Fruit fly (Drosophila melanogaster) whole organism, embryonic: ENCODE data around the gene CG34251.
A peak's percentile ranks its signal among the peaks of the same experiment; 100 is the strongest.

Experiments used
- ATbp ChIP-seq: fragments of 200-800 bp; sonication (Bioruptor generic); optimal IDR thresholded peaks from 2 replicates; lab custom pipeline; 2017; ENCODE audit warnings: missing biosample characterization, mild to moderate bottlenecking, missing genetic modification characterization, missing genetic modification reagents
- Asciz ChIP-seq: fragments of 200-800 bp; sonication (Bioruptor generic); optimal IDR thresholded peaks from 2 replicates; lab custom pipeline; 2017; ENCODE audit warnings: missing biosample characterization, mild to moderate bottlenecking, missing genetic modification characterization, missing genetic modification reagents
- Blimp-1 ChIP-seq: fragments of 200-800 bp; sonication (Bioruptor generic); optimal IDR thresholded peaks from 3 replicates; lab custom pipeline; 2018; ENCODE audit warnings: missing biosample characterization, missing genetic modification characterization, mild to moderate bottlenecking, moderate library complexity, missing genetic modification reagents
- Bteb2 ChIP-seq: fragments of 200-800 bp; sonication (Bioruptor generic); optimal IDR thresholded peaks from 2 replicates; lab custom pipeline; 2016; ENCODE audit warnings: missing biosample characterization, missing genetic modification characterization
- CG10147 ChIP-seq: fragments of 200-800 bp; sonication (Bioruptor generic); optimal IDR thresholded peaks from 2 replicates; lab custom pipeline; 2019; ENCODE audit warnings: missing biosample characterization, mild to moderate bottlenecking, missing genetic modification characterization, moderate library complexity
- CG11093 ChIP-seq: fragments of 200-800 bp; sonication (Bioruptor generic); IDR thresholded peaks from 3 replicates; pipeline ENCODE4 v1.3.6; 2022; ENCODE audit warnings: missing biosample characterization, missing genetic modification characterization
- CG12155 ChIP-seq: fragments of 200-800 bp; sonication (Bioruptor generic); optimal IDR thresholded peaks from 3 replicates; lab custom pipeline; 2016; ENCODE audit warnings: missing biosample characterization, missing genetic modification characterization
- CG13123 ChIP-seq: fragments of 200-800 bp; sonication (Bioruptor generic); optimal IDR thresholded peaks from 2 replicates; lab custom pipeline; 2016; ENCODE audit warnings: missing biosample characterization, missing genetic modification characterization
- CG13287 ChIP-seq: fragments of 200-800 bp; sonication (Bioruptor generic); IDR thresholded peaks from 2 replicates; pipeline ENCODE4 v1.3.6; 2022; ENCODE audit warnings: missing biosample characterization, missing genetic modification characterization; ENCODE audit not compliant: partially characterized antibody
- CG14441 ChIP-seq: fragments of 200-800 bp; sonication (Bioruptor generic); IDR thresholded peaks from 2 replicates; pipeline ENCODE4 v1.3.6; 2022; ENCODE audit warnings: missing biosample characterization, missing genetic modification characterization
- CG15011 ChIP-seq: fragments of 200-800 bp; sonication (Bioruptor generic); optimal IDR thresholded peaks from 3 replicates; lab custom pipeline; 2018; ENCODE audit warnings: missing biosample characterization, mild to moderate bottlenecking, missing genetic modification characterization
- CG15073 ChIP-seq: fragments of 200-800 bp; sonication (Bioruptor generic); optimal IDR thresholded peaks from 2 replicates; lab custom pipeline; 2016; ENCODE audit warnings: missing biosample characterization, missing genetic modification characterization
- CG15479 ChIP-seq: fragments of 200-800 bp; sonication (Bioruptor generic); optimal IDR thresholded peaks from 3 replicates; lab custom pipeline; 2019; ENCODE audit warnings: missing biosample characterization, mild to moderate bottlenecking, missing genetic modification characterization, moderate library complexity
- CG1603 ChIP-seq: fragments of 200-800 bp; sonication (Bioruptor generic); optimal IDR thresholded peaks from 2 replicates; lab custom pipeline; 2019; ENCODE audit warnings: missing biosample characterization, mild to moderate bottlenecking, missing genetic modification characterization, moderate library complexity
- CG16863 ChIP-seq: fragments of 200-800 bp; sonication (Bioruptor generic); optimal IDR thresholded peaks from 3 replicates; lab custom pipeline; 2016; ENCODE audit warnings: missing biosample characterization, missing genetic modification characterization
- CG17612 ChIP-seq: fragments of 200-800 bp; sonication (Bioruptor generic); IDR thresholded peaks from 2 replicates; pipeline ENCODE4 v1.3.6; 2022; ENCODE audit warnings: missing biosample characterization, missing genetic modification characterization
- CG17912 ChIP-seq: fragments of 200-800 bp; sonication (Bioruptor generic); optimal IDR thresholded peaks from 2 replicates; lab custom pipeline; 2018; ENCODE audit warnings: missing biosample characterization, mild to moderate bottlenecking, missing genetic modification characterization
- CG2678 ChIP-seq: fragments of 200-800 bp; sonication (Bioruptor generic); optimal IDR thresholded peaks from 3 replicates; lab custom pipeline; 2019; ENCODE audit warnings: missing biosample characterization, mild to moderate bottlenecking, missing genetic modification characterization, moderate library complexity
- CG32772 ChIP-seq: fragments of 200-800 bp; sonication (Bioruptor generic); IDR thresholded peaks from 2 replicates; pipeline ENCODE4 v1.3.6; 2022; ENCODE audit warnings: missing biosample characterization, missing genetic modification characterization
- CG9609 ChIP-seq: fragments of 200-800 bp; sonication (Bioruptor generic); optimal IDR thresholded peaks from 3 replicates; lab custom pipeline; 2016; ENCODE audit warnings: missing biosample characterization, missing genetic modification characterization
- CTCF ChIP-seq: fragments of 200-800 bp; sonication (Bioruptor generic); optimal IDR thresholded peaks from 2 replicates; lab custom pipeline; 2017; ENCODE audit warnings: missing biosample characterization, mild to moderate bottlenecking, missing genetic modification characterization, moderate library complexity
- D ChIP-seq, 2 experiments: fragments of 200-800 bp in 1 of 2; fragments of >200 bp in 1 of 2; sonication (Bioruptor generic) in 1 of 2; optimal IDR thresholded peaks; 2 replicates in 1 of 2; 3 replicates in 1 of 2; lab custom pipeline; 2017; ENCODE audit warnings: mild to moderate bottlenecking in 1 of 2, missing biosample characterization in 1 of 2, missing genetic modification characterization in 1 of 2, missing genetic modification reagents in 1 of 2
- D19A ChIP-seq: fragments of 200-800 bp; optimal IDR thresholded peaks from 3 replicates; lab custom pipeline; 2019; ENCODE audit warnings: missing biosample characterization, mild to moderate bottlenecking, missing genetic modification characterization, moderate library complexity
- Dip3 ChIP-seq: fragments of 200-800 bp; sonication (Bioruptor generic); optimal IDR thresholded peaks from 3 replicates; lab custom pipeline; 2016; ENCODE audit warnings: missing biosample characterization, missing genetic modification characterization
- Dll ChIP-seq: fragments of 200-800 bp; sonication (Bioruptor generic); IDR thresholded peaks from 4 replicates; pipeline ENCODE4 v1.3.6; 2022; ENCODE audit warnings: missing biosample characterization, missing genetic modification characterization; ENCODE audit not compliant: partially characterized antibody
- Doc3 ChIP-seq: fragments of 200-800 bp; sonication (Bioruptor generic); IDR thresholded peaks from 3 replicates; pipeline ENCODE4 v1.3.6; 2022; ENCODE audit warnings: missing biosample characterization, missing genetic modification characterization; ENCODE audit not compliant: partially characterized antibody
- Jarid2 ChIP-seq: fragments of 200-800 bp; sonication (Bioruptor generic); optimal IDR thresholded peaks from 3 replicates; lab custom pipeline; 2017; ENCODE audit warnings: mild to moderate bottlenecking, missing biosample characterization, missing genetic modification reagents, missing genetic modification characterization
- Lim3 ChIP-seq: fragments of 200-800 bp; sonication (Bioruptor generic); IDR thresholded peaks from 2 replicates; pipeline ENCODE4 v1.3.6; 2022; ENCODE audit warnings: missing biosample characterization, missing genetic modification characterization
- ab ChIP-seq: fragments of 200-800 bp; sonication (Bioruptor generic); optimal IDR thresholded peaks from 2 replicates; lab custom pipeline; 2016; ENCODE audit warnings: missing biosample characterization, missing genetic modification characterization
- ara ChIP-seq: fragments of 200-800 bp; sonication (Bioruptor generic); IDR thresholded peaks from 2 replicates; pipeline ENCODE4 v1.3.6; 2022; ENCODE audit warnings: missing biosample characterization, missing genetic modification characterization
- cad ChIP-seq: fragments of >200 bp; optimal IDR thresholded peaks from 2 replicates; lab custom pipeline; 2017; ENCODE audit warnings: missing biosample characterization, missing genetic modification characterization
- dm ChIP-seq: fragments of 200-800 bp; sonication (Bioruptor generic); optimal IDR thresholded peaks from 3 replicates; lab custom pipeline; 2016; ENCODE audit warnings: missing biosample characterization, missing genetic modification characterization
- emc ChIP-seq: fragments of 200-800 bp; sonication (Bioruptor generic); optimal IDR thresholded peaks from 2 replicates; lab custom pipeline; 2016; ENCODE audit warnings: missing biosample characterization, missing genetic modification characterization
- eve ChIP-seq, 2 experiments: fragments of >200 bp; optimal IDR thresholded peaks; 2 replicates each; lab custom pipeline; 2017; ENCODE audit warnings: missing biosample characterization in 2 of 2, missing genetic modification characterization in 2 of 2
- fd96Cb ChIP-seq: fragments of 200-800 bp; sonication (Bioruptor generic); optimal IDR thresholded peaks from 2 replicates; lab custom pipeline; 2018; ENCODE audit warnings: missing biosample characterization, mild to moderate bottlenecking, missing genetic modification characterization, moderate library complexity
- insv ChIP-seq, 2 experiments: fragments of 200-800 bp; sonication (Bioruptor generic); optimal IDR thresholded peaks; 3 replicates each; lab custom pipeline; 2016 to 2018; ENCODE audit warnings: missing biosample characterization in 2 of 2, missing genetic modification characterization in 2 of 2
- kah ChIP-seq: fragments of 200-800 bp; sonication (Bioruptor generic); optimal IDR thresholded peaks from 2 replicates; lab custom pipeline; 2018; ENCODE audit warnings: missing biosample characterization, mild to moderate bottlenecking, missing genetic modification characterization
- nerfin-1 ChIP-seq: fragments of 200-800 bp; sonication (Bioruptor generic); optimal IDR thresholded peaks from 3 replicates; lab custom pipeline; 2019; ENCODE audit warnings: missing biosample characterization, mild to moderate bottlenecking, missing genetic modification characterization, moderate library complexity
- onecut ChIP-seq: fragments of 200-800 bp; sonication (Bioruptor generic); IDR thresholded peaks from 2 replicates; pipeline ENCODE4 v1.3.6; 2022; ENCODE audit warnings: missing biosample characterization, missing genetic modification characterization
- pita ChIP-seq: fragments of 200-800 bp; sonication (Bioruptor generic); optimal IDR thresholded peaks from 2 replicates; lab custom pipeline; 2017; ENCODE audit warnings: missing biosample characterization, mild to moderate bottlenecking, missing genetic modification characterization
- prd ChIP-seq, 3 experiments: fragments of >200 bp in 2 of 3; fragments of 200-800 bp in 1 of 3; sonication (Bioruptor generic) in 1 of 3; optimal IDR thresholded peaks in 2 of 3; IDR thresholded peaks in 1 of 3; 2 replicates in 2 of 3; 3 replicates in 1 of 3; pipeline versions ENCODE4 v1.3.6 to Lab custom; 2017 to 2022; ENCODE audit warnings: missing biosample characterization in 1 of 3, missing genetic modification characterization in 1 of 3
- ranshi ChIP-seq: fragments of 200-800 bp; sonication (Bioruptor generic); IDR thresholded peaks from 2 replicates; pipeline ENCODE4 v1.3.6; 2022; ENCODE audit warnings: missing biosample characterization, missing genetic modification characterization
- rib ChIP-seq: fragments of 200-800 bp; sonication (Bioruptor generic); IDR thresholded peaks from 2 replicates; pipeline ENCODE4 v1.3.6; 2022; ENCODE audit warnings: missing biosample characterization, missing genetic modification characterization
- schlank ChIP-seq: fragments of 200-800 bp; sonication (Bioruptor generic); optimal IDR thresholded peaks from 2 replicates; lab custom pipeline; 2018; ENCODE audit warnings: missing biosample characterization, mild to moderate bottlenecking, missing genetic modification characterization
- sens ChIP-seq: fragments of 200-800 bp; sonication (Bioruptor generic); peaks from one replicate; lab custom pipeline; 2016; ENCODE audit warnings: missing biosample characterization, missing genetic modification characterization
- slou ChIP-seq: fragments of 200-800 bp; sonication (Bioruptor generic); optimal IDR thresholded peaks from 3 replicates; lab custom pipeline; 2016; ENCODE audit warnings: missing biosample characterization, missing genetic modification characterization
- ssp ChIP-seq: fragments of 200-800 bp; sonication (Bioruptor generic); IDR thresholded peaks from 2 replicates; pipeline ENCODE4 v1.3.6; 2022; ENCODE audit warnings: missing biosample characterization, missing genetic modification characterization
- tgo ChIP-seq: fragments of 200-800 bp; sonication (Bioruptor generic); IDR thresholded peaks from 3 replicates; pipeline ENCODE4 v1.3.6; 2022; ENCODE audit warnings: missing biosample characterization, missing genetic modification characterization
- tll ChIP-seq, 2 experiments: fragments of 200-800 bp in 1 of 2; fragments of >200 bp in 1 of 2; sonication (Bioruptor generic) in 1 of 2; optimal IDR thresholded peaks; 2 replicates each; lab custom pipeline; 2017 to 2019; ENCODE audit warnings: missing biosample characterization in 2 of 2, missing genetic modification characterization in 2 of 2, mild to moderate bottlenecking in 1 of 2, moderate library complexity in 1 of 2
- tna ChIP-seq: fragments of 200-800 bp; sonication (Bioruptor generic); IDR thresholded peaks from 2 replicates; pipeline ENCODE4 v1.3.6; 2022; ENCODE audit warnings: missing biosample characterization, missing genetic modification characterization; ENCODE audit not compliant: partially characterized antibody
- toy ChIP-seq: fragments of 200-800 bp; sonication (Bioruptor generic); IDR thresholded peaks from 2 replicates; pipeline ENCODE4 v1.3.6; 2022; ENCODE audit warnings: missing biosample characterization, missing genetic modification characterization
- usp ChIP-seq: fragments of >200 bp; optimal IDR thresholded peaks from 2 replicates; lab custom pipeline; 2017; ENCODE audit warnings: missing biosample characterization, missing genetic modification characterization

Gene CG34251

DNA sequence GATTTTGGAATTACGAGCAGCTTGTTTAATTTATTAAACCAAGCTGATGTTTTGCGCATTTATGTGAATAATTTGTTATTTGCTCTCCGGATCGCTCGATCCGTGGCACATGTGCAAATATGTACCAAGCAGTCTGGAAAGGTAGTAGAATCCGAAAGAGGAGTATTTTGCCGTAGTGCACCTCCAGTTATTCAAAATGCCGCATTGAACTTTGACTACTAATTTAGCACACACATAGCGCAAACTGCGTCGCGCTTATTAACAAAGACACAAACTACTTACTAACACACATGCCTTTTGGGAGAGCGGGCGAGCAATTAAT lies 12.2 kb upstream of the CG34251 start (continued):
- TF ChIP-seq ATbp (GFP tag; lab: Kevin White, UChicago) (no peak), Dll (no peak), dm (GFP tag; lab: Kevin White, UChicago) (no peak), CG16863 (GFP tag; lab: Kevin White, UChicago) (no peak), toy (GFP tag; lab: Robert Waterston, UW) (no peak), Bteb2 (GFP tag; lab: Kevin White, UChicago) (peak; percentile 33), tll (GFP tag; optimal IDR thresholded peaks at IDR 0.05; lab: Kevin White, UChicago) (no peak), tgo (no peak), emc (no peak), ssp (GFP tag; lab: Robert Waterston, UW) (no peak), Asciz (GFP tag; lab: Kevin White, UChicago) (no peak), D (optimal IDR thresholded peaks at IDR 0.05; lab: Kevin White, UChicago) (no peak), D (GFP tag; optimal IDR thresholded peaks at IDR 0.05; lab: Kevin White, UChicago) (no peak), CTCF (GFP tag; lab: Kevin White, UChicago) (no peak), nerfin-1 (no peak), slou (GFP tag; lab: Kevin White, UChicago) (no peak), CG1603 (tag; lab: Kevin White, UChicago) (no peak), CG15073 (GFP tag; lab: Kevin White, UChicago) (no peak), ranshi (GFP tag; lab: Robert Waterston, UW) (no peak), tna (GFP tag; lab: Robert Waterston, UW) (no peak), CG15479 (no peak), CG11093 (GFP tag; lab: Robert Waterston, UW) (no peak), pita (no peak), CG12155 (GFP tag; lab: Kevin White, UChicago) (no peak), sens (no peak), Dip3 (GFP tag; lab: Kevin White, UChicago) (peak; percentile 53), CG14441 (no peak), Blimp-1 (GFP tag; lab: Kevin White, UChicago) (no peak), CG2678 (tag; lab: Kevin White, UChicago) (no peak), rib (GFP tag; lab: Robert Waterston, UW) (no peak), CG17612 (no peak), kah (no peak), CG13287 (GFP tag; lab: Robert Waterston, UW) (no peak), CG13123 (no peak), schlank (tag; lab: Kevin White, UChicago) (peak; percentile 73), Lim3 (GFP tag; lab: Robert Waterston, UW) (no peak), eve (GFP tag; optimal IDR thresholded peaks at IDR 0.05; lab: Kevin White, UChicago) (peak in 1 of 2 experiments; percentile 29), ab (no peak), usp (GFP tag; lab: Kevin White, UChicago) (no peak), CG17912 (GFP tag; lab: Kevin White, UChicago) (no peak), insv (GFP tag; optimal IDR thresholded peaks at IDR 0.05; lab: Kevin White, UChicago) (no peak), Doc3 (no peak), onecut (GFP tag; lab: Robert Waterston, UW) (no peak), prd (optimal IDR thresholded peaks at IDR 0.05; lab: Kevin White, UChicago) (no peak), prd (GFP tag; IDR thresholded peaks at IDR 0.05; lab: Robert Waterston, UW) (no peak), fd96Cb (tag; lab: Kevin White, UChicago) (no peak), CG10147 (GFP tag; lab: Kevin White, UChicago) (no peak), Jarid2 (GFP tag; lab: Kevin White, UChicago) (no peak), CG15011 (GFP tag; lab: Kevin White, UChicago) (peak; percentile 38), ara (GFP tag; lab: Robert Waterston, UW) (no peak), CG9609 (GFP tag; lab: Kevin White, UChicago) (no peak), CG32772 (GFP tag; lab: Robert Waterston, UW) (no peak), D19A (tag; lab: Kevin White, UChicago) (no peak), cad (GFP tag; lab: Kevin White, UChicago) (no peak)
